Fruit fly (Drosophila melanogaster): Measurements from ENCODE around the gene CG46304.

CG46304 gene

dm6 chr2L:18945765-18946552 lies at the start of gene CG46304:
Gene CG46304, plus strand, starts transcription at chr2L:18946305.
- TF ChIP-seq eg (GFP tag; IDR thresholded peaks at IDR 0.05): 0 out of 3 replicates have a peak, but pooled peaks have one; percentile 13
- peak; percentile 25 for TF ChIP-seq cyc (GFP tag; optimal IDR thresholded peaks at IDR 0.05)
- no peak for TF ChIP-seq net (GFP tag; optimal IDR thresholded peaks at IDR 0.05)
- TF ChIP-seq dsx (GFP tag; optimal IDR thresholded peaks at IDR 0.05; ENCODE audit: poor library complexity, severe bottlenecking): no peak
- TF ChIP-seq pdm3 (GFP tag; optimal IDR thresholded peaks at IDR 0.05): peak; percentile 33
- peak; percentile 1 for TF ChIP-seq CG8632 (GFP tag; optimal IDR thresholded peaks at IDR 0.05)
- no peak for TF ChIP-seq fkh (GFP tag; optimal IDR thresholded peaks at IDR 0.05)
- peak; percentile 35 for TF ChIP-seq Smox (GFP tag; optimal IDR thresholded peaks at IDR 0.05)
- peak; percentile 35 for TF ChIP-seq Sox102F (GFP tag; optimal IDR thresholded peaks at IDR 0.05)
- TF ChIP-seq salr (GFP tag; optimal IDR thresholded peaks at IDR 0.05): no peak
- peak; percentile 53 for TF ChIP-seq CG10631 (GFP tag; optimal IDR thresholded peaks at IDR 0.05)
- TF ChIP-seq Hr4 (GFP tag; optimal IDR thresholded peaks at IDR 0.05): peak; percentile 23
- peak; percentile 83 for TF ChIP-seq svp (GFP tag)
- no peak for TF ChIP-seq vri (GFP tag; optimal IDR thresholded peaks at IDR 0.05)
- peak; percentile 32 for TF ChIP-seq acj6 (GFP tag; optimal IDR thresholded peaks at IDR 0.05)
- TF ChIP-seq esn (GFP tag; optimal IDR thresholded peaks at IDR 0.05): peak; percentile 55
- TF ChIP-seq ss (GFP tag; optimal IDR thresholded peaks at IDR 0.05): peak in 1 of 2 experiments; percentile 33
- peak; percentile 39 for TF ChIP-seq CG3919 (GFP tag; optimal IDR thresholded peaks at IDR 0.05)
- peak; percentile 12 for TF ChIP-seq Ets21C (GFP tag; optimal IDR thresholded peaks at IDR 0.05)
- no peak for TF ChIP-seq Blimp-1 (GFP tag; optimal IDR thresholded peaks at IDR 0.05)
- TF ChIP-seq lz (GFP tag; optimal IDR thresholded peaks at IDR 0.05): peak; percentile 53
- TF ChIP-seq Sox14 (GFP tag; optimal IDR thresholded peaks at IDR 0.05): peak; percentile 68
- TF ChIP-seq spab (GFP tag; optimal IDR thresholded peaks at IDR 0.05): peak; percentile 51
- TF ChIP-seq CG6792 (GFP tag; optimal IDR thresholded peaks at IDR 0.05): peak; percentile 19
- TF ChIP-seq Eip75B (GFP tag; optimal IDR thresholded peaks at IDR 0.05): peak; percentile 29
- peak; percentile 41 for TF ChIP-seq achi (GFP tag; optimal IDR thresholded peaks at IDR 0.05)
- no peak for TF ChIP-seq CG15336 (GFP tag; IDR thresholded peaks at IDR 0.05)
- no peak for TF ChIP-seq CG8319 (GFP tag; optimal IDR thresholded peaks at IDR 0.05)
- TF ChIP-seq CG4318 (GFP tag; optimal IDR thresholded peaks at IDR 0.05): no peak
- TF ChIP-seq CG3032 (tag; optimal IDR thresholded peaks at IDR 0.05): peak; percentile 55
- TF ChIP-seq CG8119 (GFP tag; IDR thresholded peaks at IDR 0.05): no peak
- TF ChIP-seq CG6808 (GFP tag; optimal IDR thresholded peaks at IDR 0.05): peak; percentile 62
- TF ChIP-seq CG31627 (GFP tag; optimal IDR thresholded peaks at IDR 0.05): peak; percentile 54
- peak; percentile 6 for TF ChIP-seq CG11902 (GFP tag; optimal IDR thresholded peaks at IDR 0.05)
- peak; percentile 62 for TF ChIP-seq fd59A (GFP tag; optimal IDR thresholded peaks at IDR 0.05)
- peak; percentile 22 for TF ChIP-seq Sox15 (GFP tag; optimal IDR thresholded peaks at IDR 0.05)
- peak; percentile 59 for TF ChIP-seq topi (GFP tag; optimal IDR thresholded peaks at IDR 0.05)
- TF ChIP-seq Hr39 (GFP tag; optimal IDR thresholded peaks at IDR 0.05): peak; percentile 39
- no peak for TF ChIP-seq CG11294 (GFP tag; IDR thresholded peaks at IDR 0.05)
- TF ChIP-seq CG9139 (GFP tag; optimal IDR thresholded peaks at IDR 0.05): no peak
- no peak for TF ChIP-seq CG16779 (tag; optimal IDR thresholded peaks at IDR 0.05)
- peak; percentile 6 for TF ChIP-seq CG11762 (GFP tag; optimal IDR thresholded peaks at IDR 0.05; ENCODE audit: insufficient read depth)
- no peak for TF ChIP-seq dac (GFP tag; optimal IDR thresholded peaks at IDR 0.05)
- peak; percentile 85 for TF ChIP-seq Eip78C (GFP tag)
- TF ChIP-seq CG1621 (tag; optimal IDR thresholded peaks at IDR 0.05): no peak
- peak; percentile 33 for TF ChIP-seq CG10669 (GFP tag; optimal IDR thresholded peaks at IDR 0.05)
- no peak for TF ChIP-seq Eip93F (GFP tag; optimal IDR thresholded peaks at IDR 0.05)
- no peak for TF ChIP-seq CG6276 (GFP tag; optimal IDR thresholded peaks at IDR 0.05)
- peak; percentile 59 for TF ChIP-seq CG32006 (GFP tag; optimal IDR thresholded peaks at IDR 0.05)
- TF ChIP-seq OdsH (GFP tag; optimal IDR thresholded peaks at IDR 0.05): peak; percentile 42
